Worm (Caenorhabditis elegans): Measurements from ENCODE around the gene srh-272.

DNA sequence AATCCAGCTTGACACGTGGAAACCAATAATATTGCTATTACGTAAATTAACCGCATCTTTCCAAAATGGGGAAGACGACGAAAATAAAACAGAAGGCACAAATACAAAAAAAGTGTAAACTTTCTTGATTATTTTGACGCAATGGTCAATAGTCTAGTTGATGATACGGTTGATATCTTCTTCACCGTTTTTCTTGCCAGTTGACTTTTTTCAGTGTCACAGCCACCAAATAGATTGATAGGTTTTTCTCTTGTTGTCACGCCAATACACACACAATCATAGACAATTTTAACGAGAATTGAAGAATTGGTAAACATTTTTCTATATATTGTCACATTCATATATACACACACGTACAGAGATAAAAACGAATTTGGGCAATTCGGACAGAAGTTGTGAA, 46.4 kb downstream of the srh-272 start, which contains the start of gene zmp-3:
- TF ChIP-seq pha-4 (tag; optimal IDR thresholded peaks at IDR 0.05) (no peak), snpc-4 (tag; optimal IDR thresholded peaks at IDR 0.05) (no peak), blmp-1 (tag; optimal IDR thresholded peaks at IDR 0.05) (no peak), ham-2 (GFP tag; optimal IDR thresholded peaks at IDR 0.05) (no peak), elt-1 (tag; optimal IDR thresholded peaks at IDR 0.05; ENCODE audit: borderline replicate concordance, insufficient read depth) (no peak), hlh-1 (tag; optimal IDR thresholded peaks at IDR 0.05) (no peak)

Measured in whole organism, mixed stage, embryonic.